Fruit fly (Drosophila melanogaster): ENCODE data around the gene CG17568.
A peak's percentile ranks its signal among the peaks of the same experiment; 100 is the strongest.

The CG17568 gene

dm6 chr2L:19131905-19132402 is 49.5 kb downstream of the CG17568 start, which contains the start of the genes AsnRS and DCTN6-p27 (continued):
- peak; percentile 78 for TF ChIP-seq sob (GFP tag; IDR thresholded peaks at IDR 0.05)
- TF ChIP-seq CG4404 (GFP tag; IDR thresholded peaks at IDR 0.05): peak; percentile 47; the same call in 1 of the 2 replicates
- peak; percentile 57 for TF ChIP-seq maf-S (GFP tag; optimal IDR thresholded peaks at IDR 0.05)
- no peak for TF ChIP-seq CG1603 (tag; optimal IDR thresholded peaks at IDR 0.05)
- no peak for TF ChIP-seq HLHmδ (GFP tag; optimal IDR thresholded peaks at IDR 0.05)
- TF ChIP-seq CkIIα-i1 (GFP tag; IDR thresholded peaks at IDR 0.05): no peak
- peak; percentile 77 for TF ChIP-seq nmo (GFP tag; optimal IDR thresholded peaks at IDR 0.05)
- no peak for TF ChIP-seq CG15011 (GFP tag; optimal IDR thresholded peaks at IDR 0.05)
- TF ChIP-seq Stat92E (GFP tag; optimal IDR thresholded peaks at IDR 0.05): no peak
- TF ChIP-seq CG16779 (GFP tag; IDR thresholded peaks at IDR 0.05): peak; percentile 40; the same call in 1 of the 2 replicates
- peak; percentile 70 to 72 for TF ChIP-seq dpn (GFP tag; optimal IDR thresholded peaks at IDR 0.05)
- no peak for TF ChIP-seq CG14965 (GFP tag; optimal IDR thresholded peaks at IDR 0.05; ENCODE audit: borderline replicate concordance)
- no peak for TF ChIP-seq odd (GFP tag; optimal IDR thresholded peaks at IDR 0.05)
- peak; percentile 79 for TF ChIP-seq CG13775 (GFP tag; optimal IDR thresholded peaks at IDR 0.05)
- TF ChIP-seq CG2129 (GFP tag; IDR thresholded peaks at IDR 0.05; ENCODE audit: partially characterized antibody): peak; percentile 47
- peak; percentile 37 to 49 for TF ChIP-seq chif (GFP tag; optimal IDR thresholded peaks at IDR 0.05)
- TF ChIP-seq gcm (GFP tag; optimal IDR thresholded peaks at IDR 0.05): no peak
- no peak for TF ChIP-seq C15 (GFP tag; IDR thresholded peaks at IDR 0.05)
- no peak for TF ChIP-seq pros (GFP tag; optimal IDR thresholded peaks at IDR 0.05)
- no peak for TF ChIP-seq CG8478 (optimal IDR thresholded peaks at IDR 0.05)
- TF ChIP-seq E2f2 (GFP tag; IDR thresholded peaks at IDR 0.05): peak; percentile 66
- no peak for TF ChIP-seq CG10274 (GFP tag; optimal IDR thresholded peaks at IDR 0.05)
- TF ChIP-seq onecut (GFP tag; IDR thresholded peaks at IDR 0.05): peak; percentile 48; the same call in 1 of the 2 replicates
- TF ChIP-seq Antp (GFP tag; optimal IDR thresholded peaks at IDR 0.05): peak; percentile 40
- peak; percentile 63 for TF ChIP-seq hbn (GFP tag; IDR thresholded peaks at IDR 0.05; ENCODE audit: partially characterized antibody)
- peak; percentile 76 for TF ChIP-seq Atf6 (GFP tag; IDR thresholded peaks at IDR 0.05)
- TF ChIP-seq kay (GFP tag; optimal IDR thresholded peaks at IDR 0.05): peak; percentile 63
- TF ChIP-seq Awh (GFP tag; IDR thresholded peaks at IDR 0.05): no peak; the same call in 1 of the 2 replicates
- no peak for TF ChIP-seq Vsx1 (GFP tag; optimal IDR thresholded peaks at IDR 0.05)
- no peak for TF ChIP-seq kah (GFP tag; optimal IDR thresholded peaks at IDR 0.05)
- no peak for TF ChIP-seq Dip2 (GFP tag; IDR thresholded peaks at IDR 0.05)
- no peak for TF ChIP-seq lab (GFP tag; optimal IDR thresholded peaks at IDR 0.05)
- TF ChIP-seq Lim3 (GFP tag; IDR thresholded peaks at IDR 0.05): no peak
- peak; percentile 21 for TF ChIP-seq fu2 (GFP tag; optimal IDR thresholded peaks at IDR 0.05)
- peak; percentile 71 for TF ChIP-seq Hr3 (GFP tag; optimal IDR thresholded peaks at IDR 0.05)
- TF ChIP-seq CG10209 (GFP tag; optimal IDR thresholded peaks at IDR 0.05): peak; percentile 58
- TF ChIP-seq pan (optimal IDR thresholded peaks at IDR 0.05): no peak
- TF ChIP-seq pan (GFP tag; optimal IDR thresholded peaks at IDR 0.05 in 1 of 2, IDR thresholded peaks at IDR 0.05 in 1 of 2): peak in 1 of 2 experiments; percentile 76
- TF ChIP-seq CG11696 (GFP tag; IDR thresholded peaks at IDR 0.05): no peak
- TF ChIP-seq dan (GFP tag; IDR thresholded peaks at IDR 0.05): no peak
- TF ChIP-seq CG2116 (GFP tag; optimal IDR thresholded peaks at IDR 0.05): peak; percentile 82
- no peak for TF ChIP-seq CG3838 (GFP tag; optimal IDR thresholded peaks at IDR 0.05)
- TF ChIP-seq CG9932 (GFP tag; IDR thresholded peaks at IDR 0.05): peak; percentile 82
- TF ChIP-seq CG11723 (GFP tag; optimal IDR thresholded peaks at IDR 0.05): peak; percentile 38
- peak; percentile 70 for TF ChIP-seq CG31441 (GFP tag; IDR thresholded peaks at IDR 0.05)
- TF ChIP-seq chinmo (GFP tag; IDR thresholded peaks at IDR 0.05; ENCODE audit: partially characterized antibody): peak; percentile 76; the same call in 2 of the 4 replicates
- TF ChIP-seq zen (tag; optimal IDR thresholded peaks at IDR 0.05): peak; percentile 43
- no peak for TF ChIP-seq bigmax (GFP tag; optimal IDR thresholded peaks at IDR 0.05)
- peak; percentile 50 for TF ChIP-seq CG14441 (GFP tag; IDR thresholded peaks at IDR 0.05)
- TF ChIP-seq Six4 (GFP tag; optimal IDR thresholded peaks at IDR 0.05): peak; percentile 57
- peak; percentile 66 for TF ChIP-seq CG6791 (GFP tag; IDR thresholded peaks at IDR 0.05; ENCODE audit: partially characterized antibody)
